In genomic region chrIII:10270778-10271307, ce11 we compare ENCODE assay signal across 5 worm cellular contexts.
TF ChIP-seq lines count a peak whose summit lies in the region.

TSS of gene cnk-1 (plus strand) at chrIII:10271257.

TF ChIP-seq in whole organism, L1 larva, 84 proteins besides CTCF, POLR2A, EP300 and RAD21 (continues in another document):
- TF ChIP-seq pqm-1 (tag; optimal IDR thresholded peaks at IDR 0.05; lab: Kevin White, UChicago) (no peak), irx-1 (tag; optimal IDR thresholded peaks at IDR 0.05; lab: Kevin White, UChicago) (peak; percentile 86), hpl-2 (GFP tag; optimal IDR thresholded peaks at IDR 0.05; lab: Kevin White, UChicago) (no peak), ceh-88 (GFP tag; IDR thresholded peaks at IDR 0.05; lab: Robert Waterston, UW) (peak; percentile 95), lsy-2 (tag; optimal IDR thresholded peaks at IDR 0.05; lab: Kevin White, UChicago) (peak; percentile 66 to 68), efl-3 (GFP tag; optimal IDR thresholded peaks at IDR 0.05; lab: Kevin White, UChicago) (peak; percentile 7), ceh-63 (GFP tag; optimal IDR thresholded peaks at IDR 0.05; lab: Kevin White, UChicago) (peak; percentile 86), nhr-19 (GFP tag; conservative IDR thresholded peaks at IDR 0.05; lab: Robert Waterston, UW) (peak; percentile 98), sox-4 (tag; optimal IDR thresholded peaks at IDR 0.05; lab: Kevin White, UChicago) (peak; percentile 88), dsc-1 (tag; optimal IDR thresholded peaks at IDR 0.05; lab: Kevin White, UChicago) (peak; percentile 87), ets-5 (GFP tag; IDR thresholded peaks at IDR 0.05; lab: Robert Waterston, UW) (peak; percentile 57; the same call in 1 of the 2 replicates), lir-3 (tag; optimal IDR thresholded peaks at IDR 0.05; lab: Kevin White, UChicago; ENCODE audit: poor library complexity) (peak; percentile 93), efl-1 (optimal IDR thresholded peaks at IDR 0.05; lab: Kevin White, UChicago) (peak; percentile 78 to 81), efl-1 (GFP tag; optimal IDR thresholded peaks at IDR 0.05 in 1 of 2; lab: Kevin White, UChicago) (peak; percentile 67 to 97), nhr-12 (tag; optimal IDR thresholded peaks at IDR 0.05; lab: Kevin White, UChicago) (no peak), ceh-8 (GFP tag; optimal IDR thresholded peaks at IDR 0.05; lab: Kevin White, UChicago) (peak; percentile 57), nhr-11 (tag; optimal IDR thresholded peaks at IDR 0.05; lab: Kevin White, UChicago) (no peak), fkh-8 (tag; optimal IDR thresholded peaks at IDR 0.05; lab: Kevin White, UChicago) (peak; percentile 87)

TF ChIP-seq in whole organism, L3 larva, 47 proteins besides CTCF, POLR2A, EP300 and RAD21 (continues in another document):
- no peak for TF ChIP-seq egl-27 (tag; optimal IDR thresholded peaks at IDR 0.05; lab: Kevin White, UChicago)
- TF ChIP-seq mdl-1 (tag; optimal IDR thresholded peaks at IDR 0.05; lab: Kevin White, UChicago) = no peak
- TF ChIP-seq ztf-4 (tag; optimal IDR thresholded peaks at IDR 0.05; lab: Kevin White, UChicago) = no peak
- no peak for TF ChIP-seq eor-1 (tag; optimal IDR thresholded peaks at IDR 0.05; lab: Kevin White, UChicago)
- no peak for TF ChIP-seq ceh-9 (tag; optimal IDR thresholded peaks at IDR 0.05; lab: Kevin White, UChicago)
- no peak for TF ChIP-seq daf-12 (tag; optimal IDR thresholded peaks at IDR 0.05; lab: Kevin White, UChicago)
- TF ChIP-seq snpc-4 (tag; optimal IDR thresholded peaks at IDR 0.05; lab: Kevin White, UChicago) = no peak
- TF ChIP-seq ceh-28 (tag; optimal IDR thresholded peaks at IDR 0.05; lab: Kevin White, UChicago) = no peak
- TF ChIP-seq ceh-82 (tag; optimal IDR thresholded peaks at IDR 0.05; lab: Kevin White, UChicago) = no peak
- TF ChIP-seq pha-4 (tag; optimal IDR thresholded peaks at IDR 0.05; lab: Kevin White, UChicago) = peak; percentile 46
- TF ChIP-seq nhr-237 (tag; optimal IDR thresholded peaks at IDR 0.05; lab: Kevin White, UChicago) = no peak
- no peak for TF ChIP-seq mml-1 (tag; optimal IDR thresholded peaks at IDR 0.05; lab: Kevin White, UChicago)
- no peak for TF ChIP-seq ama-1 (optimal IDR thresholded peaks at IDR 0.05; lab: Kevin White, UChicago)
- TF ChIP-seq egl-5 (tag; optimal IDR thresholded peaks at IDR 0.05; lab: Kevin White, UChicago) = no peak
- TF ChIP-seq nhr-25 (tag; optimal IDR thresholded peaks at IDR 0.05; lab: Kevin White, UChicago) = peak; percentile 14
- peak; percentile 37 for TF ChIP-seq hmg-11 (tag; optimal IDR thresholded peaks at IDR 0.05; lab: Kevin White, UChicago)
- no peak for TF ChIP-seq fkh-2 (tag; optimal IDR thresholded peaks at IDR 0.05; lab: Kevin White, UChicago)
- no peak for TF ChIP-seq nhr-28 (tag; optimal IDR thresholded peaks at IDR 0.05; lab: Kevin White, UChicago)
- TF ChIP-seq nhr-11 (tag; optimal IDR thresholded peaks at IDR 0.05; lab: Kevin White, UChicago) = no peak
- TF ChIP-seq ztf-11 (tag; optimal IDR thresholded peaks at IDR 0.05; lab: Kevin White, UChicago) = no peak

TF ChIP-seq in whole organism, early embryonic, 17 proteins besides CTCF, POLR2A, EP300 and RAD21:
- no peak for TF ChIP-seq ets-7 (tag; optimal IDR thresholded peaks at IDR 0.05; lab: Kevin White, UChicago)
- TF ChIP-seq tbx-11 (GFP tag; IDR thresholded peaks at IDR 0.05; lab: Robert Waterston, UW) = 0 out of 2 replicates have a peak, but pooled peaks have one; percentile 34
- TF ChIP-seq flt-1 (GFP tag; IDR thresholded peaks at IDR 0.05; lab: Robert Waterston, UW) = peak; percentile 55; the same call in 1 of the 2 replicates
- 0 out of 2 replicates have a peak, but pooled peaks have one; percentile 54 for TF ChIP-seq sea-1 (GFP tag; conservative IDR thresholded peaks at IDR 0.05; lab: Robert Waterston, UW)
- peak; percentile 77 for TF ChIP-seq tbx-37 (GFP tag; conservative IDR thresholded peaks at IDR 0.05; lab: Robert Waterston, UW)
- TF ChIP-seq hmg-4 (GFP tag; optimal IDR thresholded peaks at IDR 0.05; lab: Kevin White, UChicago) = peak; percentile 3
- peak; percentile 82 for TF ChIP-seq pes-1 (GFP tag; IDR thresholded peaks at IDR 0.05; lab: Robert Waterston, UW)
- peak; percentile 63; the same call in 1 of the 2 replicates for TF ChIP-seq scrt-1 (GFP tag; IDR thresholded peaks at IDR 0.05; lab: Robert Waterston, UW)
- TF ChIP-seq F13C5.2 (tag; optimal IDR thresholded peaks at IDR 0.05; lab: Kevin White, UChicago) = peak; percentile 49
- TF ChIP-seq ceh-36 (tag; optimal IDR thresholded peaks at IDR 0.05; lab: Kevin White, UChicago) = no peak

TF ChIP-seq in whole organism, midembryonic, 9 proteins besides CTCF, POLR2A, EP300 and RAD21:
- TF ChIP-seq ztf-29 (GFP tag; IDR thresholded peaks at IDR 0.05; lab: Robert Waterston, UW) = peak; percentile 15; the same call in 1 of the 2 replicates
- TF ChIP-seq flt-1 (GFP tag; IDR thresholded peaks at IDR 0.05; lab: Robert Waterston, UW) = peak; percentile 85
- TF ChIP-seq ztf-23 (GFP tag; IDR thresholded peaks at IDR 0.05; lab: Robert Waterston, UW) = peak; percentile 91
- TF ChIP-seq T22C8.4 (GFP tag; IDR thresholded peaks at IDR 0.05; lab: Robert Waterston, UW) = peak; percentile 21; the same call in 1 of the 2 replicates
- peak; percentile 54; the same call in 1 of the 2 replicates for TF ChIP-seq ref-1 (GFP tag; conservative IDR thresholded peaks at IDR 0.05; lab: Robert Waterston, UW)
- peak; percentile 86 for TF ChIP-seq klf-2 (GFP tag; conservative IDR thresholded peaks at IDR 0.05; lab: Robert Waterston, UW)
- no peak for TF ChIP-seq med-1 (GFP tag; optimal IDR thresholded peaks at IDR 0.05; lab: Kevin White, UChicago; ENCODE audit: insufficient read depth)
- TF ChIP-seq tab-1 (GFP tag; IDR thresholded peaks at IDR 0.05; lab: Robert Waterston, UW) = 0 out of 2 replicates have a peak, but pooled peaks have one; percentile 19
- TF ChIP-seq cog-1 (tag; optimal IDR thresholded peaks at IDR 0.05; lab: Kevin White, UChicago) = no peak

TF ChIP-seq in whole organism, young adult, 124 proteins besides CTCF, POLR2A, EP300 and RAD21 (continues in another document):
- TF ChIP-seq ceh-79 (tag; optimal IDR thresholded peaks at IDR 0.05; lab: Kevin White, UChicago) (no peak), madf-6 (GFP tag; IDR thresholded peaks at IDR 0.05; lab: Robert Waterston, UW) (peak; percentile 97), ceh-40 (GFP tag; IDR thresholded peaks at IDR 0.05; lab: Robert Waterston, UW) (peak; percentile 73; the same call in 1 of the 2 replicates), aptf-2 (GFP tag; conservative IDR thresholded peaks at IDR 0.05; lab: Robert Waterston, UW) (peak; percentile 96), snpc-1.1 (tag; optimal IDR thresholded peaks at IDR 0.05; lab: Kevin White, UChicago; ENCODE audit: insufficient read depth) (no peak), lir-1 (GFP tag; conservative IDR thresholded peaks at IDR 0.05; lab: Robert Waterston, UW) (peak; percentile 98), lag-1 (GFP tag; IDR thresholded peaks at IDR 0.05; lab: Robert Waterston, UW) (peak; percentile 96), snpc-3.4 (tag; optimal IDR thresholded peaks at IDR 0.05; lab: Kevin White, UChicago) (peak; percentile 30), Y53G8AR.9 (GFP tag; conservative IDR thresholded peaks at IDR 0.05; lab: Robert Waterston, UW) (peak; percentile 99), nhr-27 (tag; optimal IDR thresholded peaks at IDR 0.05; lab: Kevin White, UChicago) (no peak), K11D2.4 (GFP tag; IDR thresholded peaks at IDR 0.05; lab: Robert Waterston, UW) (peak; percentile 98), F55B11.4 (tag; optimal IDR thresholded peaks at IDR 0.05; lab: Kevin White, UChicago; ENCODE audit: borderline replicate concordance, insufficient read depth) (no peak), him-1 (tag; optimal IDR thresholded peaks at IDR 0.05; lab: Kevin White, UChicago) (peak; percentile 54), lin-26 (GFP tag; IDR thresholded peaks at IDR 0.05; lab: Robert Waterston, UW) (peak; percentile 84), let-607 (tag; optimal IDR thresholded peaks at IDR 0.05; lab: Kevin White, UChicago) (peak; percentile 49 to 69), D2030.7 (GFP tag; IDR thresholded peaks at IDR 0.05; lab: Robert Waterston, UW) (peak; percentile 97), cebp-1 (GFP tag; IDR thresholded peaks at IDR 0.05; lab: Robert Waterston, UW) (peak; percentile 85), cebp-1 (tag; optimal IDR thresholded peaks at IDR 0.05; lab: Kevin White, UChicago) (peak; percentile 77), madf-8 (GFP tag; conservative IDR thresholded peaks at IDR 0.05; lab: Robert Waterston, UW) (peak; percentile 93), lsl-1 (GFP tag; optimal IDR thresholded peaks at IDR 0.05; lab: Kevin White, UChicago) (peak; percentile 68), F52B5.7 (tag; optimal IDR thresholded peaks at IDR 0.05; lab: Kevin White, UChicago) (peak; percentile 30), nhr-80 (tag; optimal IDR thresholded peaks at IDR 0.05; lab: Kevin White, UChicago) (peak; percentile 50), ztf-26 (tag; optimal IDR thresholded peaks at IDR 0.05; lab: Kevin White, UChicago) (peak; percentile 26), pha-4 (tag; optimal IDR thresholded peaks at IDR 0.05; lab: Kevin White, UChicago) (no peak), repo-1 (tag; optimal IDR thresholded peaks at IDR 0.05; lab: Kevin White, UChicago) (peak; percentile 60), ama-1 (optimal IDR thresholded peaks at IDR 0.05; lab: Kevin White, UChicago) (no peak), ama-1 (GFP tag; optimal IDR thresholded peaks at IDR 0.05; lab: Kevin White, UChicago) (no peak), hrde-1 (tag; optimal IDR thresholded peaks at IDR 0.05; lab: Kevin White, UChicago; ENCODE audit: borderline replicate concordance) (no peak), dox-1 (GFP tag; IDR thresholded peaks at IDR 0.05; lab: Robert Waterston, UW) (peak; percentile 99), hlh-12 (tag; optimal IDR thresholded peaks at IDR 0.05; lab: Kevin White, UChicago) (no peak), Y79H2A.3 (GFP tag; conservative IDR thresholded peaks at IDR 0.05; lab: Robert Waterston, UW) (peak; percentile 86), snpc-4 (GFP tag; optimal IDR thresholded peaks at IDR 0.05; lab: Kevin White, UChicago) (no peak), snpc-4 (tag; optimal IDR thresholded peaks at IDR 0.05; lab: Kevin White, UChicago) (peak in 2 of 4 experiments; percentile 56 to 76), bed-1 (GFP tag; IDR thresholded peaks at IDR 0.05; lab: Robert Waterston, UW) (peak; percentile 92; the same call in 1 of the 2 replicates), F57C9.4 (tag; optimal IDR thresholded peaks at IDR 0.05; lab: Kevin White, UChicago) (no peak), rec-8 (tag; optimal IDR thresholded peaks at IDR 0.05; lab: Kevin White, UChicago) (peak in 1 of 2 experiments; percentile 58), F37B4.10 (GFP tag; IDR thresholded peaks at IDR 0.05; lab: Robert Waterston, UW) (peak; percentile 94; the same call in 1 of the 2 replicates), F49E8.2 (tag; optimal IDR thresholded peaks at IDR 0.05; lab: Kevin White, UChicago; ENCODE audit: insufficient read depth) (peak; percentile 85), madf-10 (tag; optimal IDR thresholded peaks at IDR 0.05; lab: Kevin White, UChicago) (peak; percentile 63)

Comparison
In these comparisons a context has a peak if more than half of its experiments do, and no peak if none do; other contexts are left out.
1. Of the 8 proteins assayed by ChIP-seq in both whole organism, young adult and whole organism, L1 larva: peak only in whole organism, young adult: unc-130; only in whole organism, L1 larva: dpl-1 and nhr-90; in both: efl-1; in neither: 2; mixed calls (peak in some experiments, not most) for 2.